1 fruit fly cellular context compared by ENCODE assay signal in genomic region chr3L:17226330-17226729, dm6.
A peak's percentile ranks its signal among the peaks of the same experiment; 100 is the strongest.
TF ChIP-seq lines count a peak whose summit lies in the region.

No protein-coding gene starts in this region.

TF ChIP-seq in whole organism, embryonic, 481 proteins besides CTCF, POLR2A, EP300 and RAD21 (continued from another document and continues in another):
- no peak for TF ChIP-seq nmo (GFP tag; optimal IDR thresholded peaks at IDR 0.05; lab: Kevin White, UChicago)
- TF ChIP-seq CG9437 (GFP tag; optimal IDR thresholded peaks at IDR 0.05; lab: Kevin White, UChicago), result no peak
- no peak for TF ChIP-seq CG8924 (tag; optimal IDR thresholded peaks at IDR 0.05; lab: Kevin White, UChicago)
- TF ChIP-seq CG13775 (GFP tag; optimal IDR thresholded peaks at IDR 0.05; lab: Kevin White, UChicago), result no peak
- no peak for TF ChIP-seq CG13123 (GFP tag; optimal IDR thresholded peaks at IDR 0.05; lab: Kevin White, UChicago)
- no peak for TF ChIP-seq Hr39 (optimal IDR thresholded peaks at IDR 0.05; lab: Kevin White, UChicago)
- no peak for TF ChIP-seq CG18619 (GFP tag; optimal IDR thresholded peaks at IDR 0.05; lab: Kevin White, UChicago)
- TF ChIP-seq tll (GFP tag; optimal IDR thresholded peaks at IDR 0.05; lab: Kevin White, UChicago), result no peak
- no peak for TF ChIP-seq D (optimal IDR thresholded peaks at IDR 0.05; lab: Kevin White, UChicago)
- peak; percentile 43 for TF ChIP-seq D (GFP tag; optimal IDR thresholded peaks at IDR 0.05; lab: Kevin White, UChicago)
- no peak for TF ChIP-seq CG6272 (GFP tag; IDR thresholded peaks at IDR 0.05; lab: Robert Waterston, UW)
- TF ChIP-seq fru (optimal IDR thresholded peaks at IDR 0.05; lab: Kevin White, UChicago), result no peak
- TF ChIP-seq Sox100B (GFP tag; optimal IDR thresholded peaks at IDR 0.05; lab: Kevin White, UChicago), result peak; percentile 48
- no peak for TF ChIP-seq Deaf1 (tag; optimal IDR thresholded peaks at IDR 0.05; lab: Kevin White, UChicago)
- TF ChIP-seq bigmax (GFP tag; optimal IDR thresholded peaks at IDR 0.05; lab: Kevin White, UChicago), result no peak
- no peak for TF ChIP-seq tna (GFP tag; IDR thresholded peaks at IDR 0.05; lab: Robert Waterston, UW; ENCODE audit: partially characterized antibody)
- no peak for TF ChIP-seq HLH4C (GFP tag; IDR thresholded peaks at IDR 0.05; lab: Robert Waterston, UW; ENCODE audit: partially characterized antibody)
- TF ChIP-seq CG34422 (GFP tag; IDR thresholded peaks at IDR 0.05; lab: Robert Waterston, UW), result no peak
- no peak for TF ChIP-seq onecut (GFP tag; IDR thresholded peaks at IDR 0.05; lab: Robert Waterston, UW)
- TF ChIP-seq ac (GFP tag; optimal IDR thresholded peaks at IDR 0.05; lab: Kevin White, UChicago), result no peak
- TF ChIP-seq CG1647 (GFP tag; optimal IDR thresholded peaks at IDR 0.05; lab: Kevin White, UChicago), result no peak
- TF ChIP-seq Bgb (GFP tag; IDR thresholded peaks at IDR 0.05; lab: Robert Waterston, UW; ENCODE audit: partially characterized antibody), result no peak
- TF ChIP-seq CG18262 (tag; optimal IDR thresholded peaks at IDR 0.05; lab: Kevin White, UChicago), result peak; percentile 36
- TF ChIP-seq Rx (GFP tag; IDR thresholded peaks at IDR 0.05; lab: Robert Waterston, UW), result no peak
- peak; percentile 55 for TF ChIP-seq fd96Cb (tag; optimal IDR thresholded peaks at IDR 0.05; lab: Kevin White, UChicago)
- TF ChIP-seq jumu (GFP tag; optimal IDR thresholded peaks at IDR 0.05; lab: Kevin White, UChicago), result no peak
- no peak for TF ChIP-seq CG31365 (tag; optimal IDR thresholded peaks at IDR 0.05; lab: Kevin White, UChicago)
- no peak for TF ChIP-seq ci (GFP tag; IDR thresholded peaks at IDR 0.05; lab: Robert Waterston, UW)
- TF ChIP-seq CG7928 (GFP tag; optimal IDR thresholded peaks at IDR 0.05; lab: Kevin White, UChicago), result no peak
- TF ChIP-seq CG8359 (GFP tag; optimal IDR thresholded peaks at IDR 0.05; lab: Kevin White, UChicago; ENCODE audit: borderline replicate concordance), result no peak
- no peak for TF ChIP-seq knrl (GFP tag; IDR thresholded peaks at IDR 0.05; lab: Robert Waterston, UW; ENCODE audit: partially characterized antibody)
- TF ChIP-seq Six4 (GFP tag; optimal IDR thresholded peaks at IDR 0.05; lab: Kevin White, UChicago), result no peak
- TF ChIP-seq CG6765 (GFP tag; optimal IDR thresholded peaks at IDR 0.05; lab: Kevin White, UChicago), result no peak
- no peak for TF ChIP-seq BEAF-32 (GFP tag; optimal IDR thresholded peaks at IDR 0.05; lab: Kevin White, UChicago)
- no peak for TF ChIP-seq CG2129 (GFP tag; IDR thresholded peaks at IDR 0.05; lab: Robert Waterston, UW; ENCODE audit: partially characterized antibody)
- TF ChIP-seq CG5953 (GFP tag; IDR thresholded peaks at IDR 0.05; lab: Robert Waterston, UW), result no peak
- no peak for TF ChIP-seq vfl (GFP tag; optimal IDR thresholded peaks at IDR 0.05; lab: Kevin White, UChicago)
- peak; percentile 8 for TF ChIP-seq CG17829 (tag; optimal IDR thresholded peaks at IDR 0.05; lab: Kevin White, UChicago)
- no peak for TF ChIP-seq Scr (GFP tag; IDR thresholded peaks at IDR 0.05; lab: Robert Waterston, UW; ENCODE audit: partially characterized antibody)
- TF ChIP-seq gsb-n (tag; optimal IDR thresholded peaks at IDR 0.05; lab: Kevin White, UChicago), result no peak
- no peak for TF ChIP-seq Atf-2 (GFP tag; optimal IDR thresholded peaks at IDR 0.05; lab: Kevin White, UChicago)
- no peak for TF ChIP-seq wek (GFP tag; optimal IDR thresholded peaks at IDR 0.05; lab: Kevin White, UChicago)
- no peak for TF ChIP-seq Kr (GFP tag; optimal IDR thresholded peaks at IDR 0.05; lab: Kevin White, UChicago)
- TF ChIP-seq eyg (GFP tag; optimal IDR thresholded peaks at IDR 0.05; lab: Kevin White, UChicago), result no peak
- no peak for TF ChIP-seq CG7839 (tag; optimal IDR thresholded peaks at IDR 0.05; lab: Kevin White, UChicago)
- TF ChIP-seq CG33557 (GFP tag; optimal IDR thresholded peaks at IDR 0.05; lab: Kevin White, UChicago), result no peak
- TF ChIP-seq Myb (GFP tag; optimal IDR thresholded peaks at IDR 0.05; lab: Kevin White, UChicago), result no peak
- TF ChIP-seq Dip3 (GFP tag; optimal IDR thresholded peaks at IDR 0.05; lab: Kevin White, UChicago), result no peak
- no peak for TF ChIP-seq slou (GFP tag; optimal IDR thresholded peaks at IDR 0.05; lab: Kevin White, UChicago)
- no peak for TF ChIP-seq Gug (GFP tag; IDR thresholded peaks at IDR 0.05; lab: Robert Waterston, UW)
- no peak for TF ChIP-seq Optix (GFP tag; IDR thresholded peaks at IDR 0.05; lab: Robert Waterston, UW)
- TF ChIP-seq CG4282 (GFP tag; optimal IDR thresholded peaks at IDR 0.05; lab: Kevin White, UChicago), result no peak
- TF ChIP-seq ind (GFP tag; optimal IDR thresholded peaks at IDR 0.05; lab: Kevin White, UChicago), result no peak
- no peak for TF ChIP-seq pros (GFP tag; optimal IDR thresholded peaks at IDR 0.05; lab: Kevin White, UChicago)
- TF ChIP-seq CG10654 (GFP tag; optimal IDR thresholded peaks at IDR 0.05; lab: Kevin White, UChicago), result no peak
- no peak for TF ChIP-seq HmgD (GFP tag; optimal IDR thresholded peaks at IDR 0.05; lab: Kevin White, UChicago)
- no peak for TF ChIP-seq unc-4 (GFP tag; IDR thresholded peaks at IDR 0.05; lab: Robert Waterston, UW; ENCODE audit: partially characterized antibody)
- no peak for TF ChIP-seq otp (GFP tag; IDR thresholded peaks at IDR 0.05; lab: Robert Waterston, UW)
- peak; percentile 29 for TF ChIP-seq phol (tag; optimal IDR thresholded peaks at IDR 0.05; lab: Kevin White, UChicago)
- TF ChIP-seq row (GFP tag; IDR thresholded peaks at IDR 0.05; lab: Robert Waterston, UW), result no peak
- no peak for TF ChIP-seq shn (GFP tag; optimal IDR thresholded peaks at IDR 0.05; lab: Kevin White, UChicago)
- no peak for TF ChIP-seq BtbVII (GFP tag; optimal IDR thresholded peaks at IDR 0.05; lab: Kevin White, UChicago)
- no peak for TF ChIP-seq CG15479 (GFP tag; optimal IDR thresholded peaks at IDR 0.05; lab: Kevin White, UChicago)
- TF ChIP-seq bbx (GFP tag; IDR thresholded peaks at IDR 0.05; lab: Robert Waterston, UW; ENCODE audit: partially characterized antibody), result no peak
- TF ChIP-seq CG9215 (GFP tag; IDR thresholded peaks at IDR 0.05; lab: Robert Waterston, UW), result no peak
- TF ChIP-seq danr (GFP tag; IDR thresholded peaks at IDR 0.05; lab: Robert Waterston, UW), result no peak
- TF ChIP-seq Fer2 (tag; optimal IDR thresholded peaks at IDR 0.05; lab: Kevin White, UChicago), result no peak
- no peak for TF ChIP-seq Vsx1 (GFP tag; optimal IDR thresholded peaks at IDR 0.05; lab: Kevin White, UChicago)
- no peak for TF ChIP-seq CG14667 (GFP tag; IDR thresholded peaks at IDR 0.05; lab: Robert Waterston, UW)
- no peak for TF ChIP-seq CG12236 (GFP tag; optimal IDR thresholded peaks at IDR 0.05; lab: Kevin White, UChicago)
- peak; percentile 72 for TF ChIP-seq Blimp-1 (GFP tag; optimal IDR thresholded peaks at IDR 0.05; lab: Kevin White, UChicago)
- TF ChIP-seq hbn (GFP tag; IDR thresholded peaks at IDR 0.05; lab: Robert Waterston, UW; ENCODE audit: partially characterized antibody), result no peak
- TF ChIP-seq CG7987 (GFP tag; optimal IDR thresholded peaks at IDR 0.05; lab: Kevin White, UChicago), result no peak
- TF ChIP-seq CG10267 (tag; optimal IDR thresholded peaks at IDR 0.05; lab: Kevin White, UChicago), result peak; percentile 18
- TF ChIP-seq slp2 (GFP tag; optimal IDR thresholded peaks at IDR 0.05; lab: Kevin White, UChicago), result no peak
- TF ChIP-seq CrebB (tag; optimal IDR thresholded peaks at IDR 0.05; lab: Kevin White, UChicago), result no peak
- no peak for TF ChIP-seq Sin3A (optimal IDR thresholded peaks at IDR 0.05; lab: Kevin White, UChicago)
- peak; percentile 34 for TF ChIP-seq CG6254 (GFP tag; optimal IDR thresholded peaks at IDR 0.05; lab: Kevin White, UChicago)
- TF ChIP-seq stwl (tag; optimal IDR thresholded peaks at IDR 0.05; lab: Kevin White, UChicago), result no peak
- TF ChIP-seq CG12391 (tag; optimal IDR thresholded peaks at IDR 0.05; lab: Kevin White, UChicago), result no peak
- peak; percentile 45; the same call in 1 of the 2 replicates for TF ChIP-seq CG31441 (GFP tag; IDR thresholded peaks at IDR 0.05; lab: Robert Waterston, UW)
- no peak for TF ChIP-seq CG34376 (GFP tag; optimal IDR thresholded peaks at IDR 0.05; lab: Kevin White, UChicago)
- no peak for TF ChIP-seq insv (GFP tag; optimal IDR thresholded peaks at IDR 0.05; lab: Kevin White, UChicago)
- TF ChIP-seq CG12071 (GFP tag; optimal IDR thresholded peaks at IDR 0.05; lab: Kevin White, UChicago), result no peak
- TF ChIP-seq br (optimal IDR thresholded peaks at IDR 0.05; lab: Kevin White, UChicago), result no peak
- TF ChIP-seq CG12659 (GFP tag; optimal IDR thresholded peaks at IDR 0.05; lab: Kevin White, UChicago), result no peak
- TF ChIP-seq tin (GFP tag; optimal IDR thresholded peaks at IDR 0.05; lab: Kevin White, UChicago), result no peak
- TF ChIP-seq so (GFP tag; IDR thresholded peaks at IDR 0.05; lab: Robert Waterston, UW), result no peak
- no peak for TF ChIP-seq inv (GFP tag; IDR thresholded peaks at IDR 0.05; lab: Robert Waterston, UW; ENCODE audit: partially characterized antibody)
- TF ChIP-seq dysf (GFP tag; IDR thresholded peaks at IDR 0.05; lab: Robert Waterston, UW), result no peak
- TF ChIP-seq CG18599 (GFP tag; optimal IDR thresholded peaks at IDR 0.05; lab: Kevin White, UChicago), result peak; percentile 59
- TF ChIP-seq CG10431 (GFP tag; optimal IDR thresholded peaks at IDR 0.05; lab: Kevin White, UChicago), result no peak
- TF ChIP-seq Jarid2 (GFP tag; optimal IDR thresholded peaks at IDR 0.05; lab: Kevin White, UChicago), result no peak
- no peak for TF ChIP-seq yki (optimal IDR thresholded peaks at IDR 0.05; lab: Kevin White, UChicago)
- TF ChIP-seq CG3726 (GFP tag; IDR thresholded peaks at IDR 0.05; lab: Robert Waterston, UW), result no peak
- no peak for TF ChIP-seq lmd (GFP tag; IDR thresholded peaks at IDR 0.05; lab: Robert Waterston, UW)
- no peak for TF ChIP-seq ranshi (GFP tag; IDR thresholded peaks at IDR 0.05; lab: Robert Waterston, UW)
- no peak for TF ChIP-seq Eip74EF (GFP tag; optimal IDR thresholded peaks at IDR 0.05; lab: Kevin White, UChicago)
- TF ChIP-seq Nf-YB (GFP tag; optimal IDR thresholded peaks at IDR 0.05; lab: Kevin White, UChicago), result no peak
- TF ChIP-seq CG11560 (tag; IDR thresholded peaks at IDR 0.05; lab: Robert Waterston, UW), result no peak
- peak; percentile 28 for TF ChIP-seq Asciz (GFP tag; optimal IDR thresholded peaks at IDR 0.05; lab: Kevin White, UChicago)
- no peak for TF ChIP-seq NC2α (GFP tag; optimal IDR thresholded peaks at IDR 0.05; lab: Kevin White, UChicago)
- TF ChIP-seq Neu2 (GFP tag; optimal IDR thresholded peaks at IDR 0.05; lab: Kevin White, UChicago; ENCODE audit: borderline replicate concordance), result no peak
- TF ChIP-seq grn (GFP tag; optimal IDR thresholded peaks at IDR 0.05; lab: Kevin White, UChicago), result no peak
- TF ChIP-seq CG3838 (GFP tag; optimal IDR thresholded peaks at IDR 0.05; lab: Kevin White, UChicago), result no peak
- no peak for TF ChIP-seq CG15696 (tag; optimal IDR thresholded peaks at IDR 0.05; lab: Kevin White, UChicago)
- no peak for TF ChIP-seq bsh (GFP tag; optimal IDR thresholded peaks at IDR 0.05; lab: Kevin White, UChicago)
- TF ChIP-seq ham (GFP tag; IDR thresholded peaks at IDR 0.05; lab: Robert Waterston, UW), result no peak
- TF ChIP-seq CG6654 (GFP tag; optimal IDR thresholded peaks at IDR 0.05; lab: Kevin White, UChicago), result peak; percentile 8
- peak; percentile 71 for TF ChIP-seq CG11504 (tag; optimal IDR thresholded peaks at IDR 0.05; lab: Kevin White, UChicago)
- no peak for TF ChIP-seq sima (GFP tag; optimal IDR thresholded peaks at IDR 0.05; lab: Kevin White, UChicago)
- TF ChIP-seq nerfin-1 (tag; optimal IDR thresholded peaks at IDR 0.05; lab: Kevin White, UChicago), result no peak
- TF ChIP-seq C15 (GFP tag; IDR thresholded peaks at IDR 0.05; lab: Robert Waterston, UW), result no peak
- no peak for TF ChIP-seq CG2875 (GFP tag; optimal IDR thresholded peaks at IDR 0.05; lab: Kevin White, UChicago)
- no peak for TF ChIP-seq dpn (GFP tag; optimal IDR thresholded peaks at IDR 0.05; lab: Kevin White, UChicago)
- TF ChIP-seq emc (GFP tag; optimal IDR thresholded peaks at IDR 0.05; lab: Kevin White, UChicago), result no peak
- peak; percentile 44 for TF ChIP-seq CG14710 (tag; optimal IDR thresholded peaks at IDR 0.05; lab: Kevin White, UChicago)
- TF ChIP-seq CG7745 (tag; optimal IDR thresholded peaks at IDR 0.05; lab: Kevin White, UChicago), result no peak
- TF ChIP-seq cas (GFP tag; IDR thresholded peaks at IDR 0.05; lab: Robert Waterston, UW), result no peak
- TF ChIP-seq zfh2 (GFP tag; optimal IDR thresholded peaks at IDR 0.05; lab: Kevin White, UChicago), result no peak
- no peak for TF ChIP-seq CG6683 (GFP tag; optimal IDR thresholded peaks at IDR 0.05; lab: Kevin White, UChicago)
- no peak for TF ChIP-seq CG7786 (GFP tag; optimal IDR thresholded peaks at IDR 0.05; lab: Kevin White, UChicago)
- no peak for TF ChIP-seq crc (GFP tag; optimal IDR thresholded peaks at IDR 0.05; lab: Kevin White, UChicago)
- TF ChIP-seq CG6854 (GFP tag; optimal IDR thresholded peaks at IDR 0.05; lab: Kevin White, UChicago), result no peak
- TF ChIP-seq CG1832 (GFP tag; optimal IDR thresholded peaks at IDR 0.05; lab: Kevin White, UChicago), result no peak
- TF ChIP-seq CG17186 (GFP tag; optimal IDR thresholded peaks at IDR 0.05; lab: Kevin White, UChicago), result no peak
- no peak for TF ChIP-seq bowl (GFP tag; IDR thresholded peaks at IDR 0.05; lab: Robert Waterston, UW)
- no peak for TF ChIP-seq rib (GFP tag; IDR thresholded peaks at IDR 0.05; lab: Robert Waterston, UW)
- TF ChIP-seq D19A (tag; optimal IDR thresholded peaks at IDR 0.05; lab: Kevin White, UChicago), result peak; percentile 62
- TF ChIP-seq CG11456 (GFP tag; IDR thresholded peaks at IDR 0.05; lab: Robert Waterston, UW), result no peak
- peak; percentile 31 for TF ChIP-seq gem (tag; optimal IDR thresholded peaks at IDR 0.05; lab: Kevin White, UChicago)
- TF ChIP-seq HmgZ (tag; optimal IDR thresholded peaks at IDR 0.05; lab: Kevin White, UChicago), result no peak
- no peak for TF ChIP-seq kay (GFP tag; optimal IDR thresholded peaks at IDR 0.05; lab: Kevin White, UChicago)
- no peak for TF ChIP-seq pnt (GFP tag; optimal IDR thresholded peaks at IDR 0.05; lab: Kevin White, UChicago)
- TF ChIP-seq dan (GFP tag; IDR thresholded peaks at IDR 0.05; lab: Robert Waterston, UW), result no peak
- TF ChIP-seq Gsc (GFP tag; IDR thresholded peaks at IDR 0.05; lab: Robert Waterston, UW), result no peak
- no peak for TF ChIP-seq Sox102F (GFP tag; optimal IDR thresholded peaks at IDR 0.05; lab: Kevin White, UChicago)
- TF ChIP-seq sob (GFP tag; IDR thresholded peaks at IDR 0.05; lab: Robert Waterston, UW), result no peak
- peak; percentile 46 for TF ChIP-seq CG10979 (tag; optimal IDR thresholded peaks at IDR 0.05; lab: Kevin White, UChicago)
- TF ChIP-seq Xrp1 (GFP tag; IDR thresholded peaks at IDR 0.05; lab: Robert Waterston, UW), result no peak
